Fruit fly (Drosophila melanogaster) whole organism, wandering third instar larva: Measurements from ENCODE around the gene CG45413.

Experiments used
- Abd-B ChIP-seq: fragments of >200 bp; optimal IDR thresholded peaks from 2 replicates; lab custom pipeline; 2017; ENCODE audit warnings: missing biosample characterization, missing genetic modification characterization
- CrebA ChIP-seq: fragments of 200-800 bp; sonication (Bioruptor generic); optimal IDR thresholded peaks from 2 replicates; lab custom pipeline; 2016; ENCODE audit warnings: missing biosample characterization, mild to moderate bottlenecking, missing genetic modification characterization, borderline replicate concordance
- Dif ChIP-seq: fragments of 200-275, 200-300 bp; sonication (Bioruptor generic); optimal IDR thresholded peaks from 2 replicates; lab custom pipeline; 2018; ENCODE audit warnings: missing biosample characterization, missing genetic modification characterization; ENCODE audit not compliant: partially characterized antibody
- GATAd ChIP-seq: sonication (Bioruptor generic); optimal IDR thresholded peaks from 2 replicates; lab custom pipeline; 2016; ENCODE audit warnings: missing biosample characterization, missing genetic modification characterization
- HLH106 ChIP-seq: fragments of 200-800 bp; optimal IDR thresholded peaks from 3 replicates; lab custom pipeline; 2019; ENCODE audit warnings: missing biosample characterization, mild to moderate bottlenecking, missing genetic modification characterization, moderate library complexity
- Hnf4 ChIP-seq: fragments of 200-800 bp; sonication (Bioruptor generic); optimal IDR thresholded peaks from 2 replicates; lab custom pipeline; 2016; ENCODE audit warnings: missing biosample characterization, mild to moderate bottlenecking, missing genetic modification characterization
- Hr78 ChIP-seq: fragments of >200 bp; optimal IDR thresholded peaks from 2 replicates; lab custom pipeline; 2017; ENCODE audit warnings: missing biosample characterization, missing genetic modification characterization
- Jra ChIP-seq: sonication (Bioruptor generic); optimal IDR thresholded peaks from 2 replicates; lab custom pipeline; 2016; ENCODE audit warnings: missing biosample characterization, missing genetic modification characterization
- Mio ChIP-seq: sonication (Bioruptor generic); optimal IDR thresholded peaks from 2 replicates; lab custom pipeline; 2016; ENCODE audit warnings: missing biosample characterization, missing genetic modification characterization
- Myc ChIP-seq: fragments of >200 bp; optimal IDR thresholded peaks from 2 replicates; lab custom pipeline; 2017
- N ChIP-seq: fragments of >200 bp; optimal IDR thresholded peaks from 2 replicates; lab custom pipeline; 2018; ENCODE audit warnings: missing biosample characterization, missing external identifiers, missing genetic modification characterization
- OdsH ChIP-seq: fragments of 200-800 bp; sonication (Bioruptor generic); optimal IDR thresholded peaks from 2 replicates; lab custom pipeline; 2016; ENCODE audit warnings: missing biosample characterization, mild to moderate bottlenecking, missing genetic modification characterization
- Rel ChIP-seq, 2 experiments: fragments of 200-800 bp; sonication (Bioruptor generic) in 1 of 2; optimal IDR thresholded peaks; 2 replicates in 1 of 2; 3 replicates in 1 of 2; lab custom pipeline; 2016 to 2019; ENCODE audit warnings: mild to moderate bottlenecking in 2 of 2, missing biosample characterization in 2 of 2, missing genetic modification characterization in 2 of 2, moderate library complexity in 1 of 2
- Sp1 ChIP-seq: fragments of 200-800 bp; sonication (Bioruptor generic); optimal IDR thresholded peaks from 3 replicates; lab custom pipeline; 2019; ENCODE audit warnings: missing biosample characterization, mild to moderate bottlenecking, missing genetic modification characterization, moderate library complexity
- Vsx2 ChIP-seq: fragments of 200-300, 225-300 bp; sonication (Bioruptor generic); optimal IDR thresholded peaks from 2 replicates; lab custom pipeline; 2018; ENCODE audit warnings: missing biosample characterization, missing genetic modification characterization; ENCODE audit not compliant: partially characterized antibody
- br ChIP-seq: fragments of 200-800 bp; sonication (Bioruptor generic); optimal IDR thresholded peaks from 2 replicates; lab custom pipeline; 2016; ENCODE audit warnings: missing biosample characterization, missing genetic modification characterization
- brk ChIP-seq: fragments of 200-800 bp; sonication (Bioruptor generic); optimal IDR thresholded peaks from 2 replicates; lab custom pipeline; 2016; ENCODE audit warnings: missing biosample characterization, mild to moderate bottlenecking, missing genetic modification characterization
- dl ChIP-seq, 2 experiments: fragments of 175-275, 200-275 bp in 1 of 2; fragments of 200-275 bp in 1 of 2; sonication (Bioruptor generic); optimal IDR thresholded peaks; lab custom pipeline; 2018; ENCODE audit warnings: mild to moderate bottlenecking in 2 of 2, missing biosample characterization in 2 of 2, missing genetic modification characterization in 2 of 2, moderate library complexity in 2 of 2; ENCODE audit not compliant: partially characterized antibody in 2 of 2, insufficient read depth in 1 of 2
- dmrt93B ChIP-seq: fragments of 200-800 bp; sonication (Bioruptor generic); optimal IDR thresholded peaks from 2 replicates; lab custom pipeline; 2018; ENCODE audit warnings: missing biosample characterization, mild to moderate bottlenecking, missing genetic modification characterization
- dsf ChIP-seq: sonication (Bioruptor generic); optimal IDR thresholded peaks from 2 replicates; lab custom pipeline; 2016; ENCODE audit warnings: missing biosample characterization, missing genetic modification characterization, borderline replicate concordance
- ey ChIP-seq: fragments of 200-800 bp; sonication (Bioruptor generic); optimal IDR thresholded peaks from 2 replicates; lab custom pipeline; 2016; ENCODE audit warnings: missing biosample characterization, missing genetic modification characterization
- foxo ChIP-seq, 2 experiments: fragments of 200-800 bp; sonication (Bioruptor generic); optimal IDR thresholded peaks; 2 replicates in 1 of 2; 3 replicates in 1 of 2; lab custom pipeline; 2016 to 2017; ENCODE audit warnings: missing biosample characterization in 2 of 2, missing genetic modification characterization in 2 of 2
- fru ChIP-seq: fragments of 200-800 bp; sonication (Bioruptor generic); optimal IDR thresholded peaks from 3 replicates; lab custom pipeline; 2016; ENCODE audit warnings: missing biosample characterization, mild to moderate bottlenecking, missing genetic modification characterization
- h ChIP-seq: fragments of 200-800 bp; sonication (Bioruptor generic); optimal IDR thresholded peaks from 3 replicates; lab custom pipeline; 2016; ENCODE audit warnings: missing biosample characterization, mild to moderate bottlenecking, missing genetic modification characterization
- jim ChIP-seq: fragments of 175-275, 200-325 bp; sonication (Bioruptor generic); optimal IDR thresholded peaks from 2 replicates; lab custom pipeline; 2016; ENCODE audit warnings: missing biosample characterization, mild to moderate bottlenecking, missing genetic modification characterization
- lola ChIP-seq: fragments of >200 bp; optimal IDR thresholded peaks from 2 replicates; lab custom pipeline; 2017; ENCODE audit warnings: missing biosample characterization, missing genetic modification characterization
- psq ChIP-seq: fragments of 200-800 bp; sonication (Bioruptor generic); optimal IDR thresholded peaks from 3 replicates; lab custom pipeline; 2017; ENCODE audit warnings: missing biosample characterization, mild to moderate bottlenecking, missing genetic modification characterization, moderate library complexity
- rgr ChIP-seq: fragments of 200-800 bp; sonication (Bioruptor generic); optimal IDR thresholded peaks from 3 replicates; lab custom pipeline; 2016; ENCODE audit warnings: missing biosample characterization, mild to moderate bottlenecking, missing genetic modification characterization
- sage ChIP-seq: fragments of 200-800 bp; sonication (Bioruptor generic); optimal IDR thresholded peaks from 2 replicates; lab custom pipeline; 2016; ENCODE audit warnings: missing biosample characterization, mild to moderate bottlenecking, missing genetic modification characterization
- sv ChIP-seq: fragments of 200-800 bp; sonication (Bioruptor generic); optimal IDR thresholded peaks from 3 replicates; lab custom pipeline; 2016; ENCODE audit warnings: missing biosample characterization, missing genetic modification characterization
- tai ChIP-seq: sonication (Bioruptor generic); optimal IDR thresholded peaks from 2 replicates; lab custom pipeline; 2016; ENCODE audit warnings: missing biosample characterization, missing genetic modification characterization
- usp ChIP-seq: fragments of >200 bp; optimal IDR thresholded peaks from 2 replicates; lab custom pipeline; 2017; ENCODE audit warnings: missing biosample characterization, missing genetic modification characterization
- woc ChIP-seq: sonication (Bioruptor generic); optimal IDR thresholded peaks from 2 replicates; lab custom pipeline; 2016; ENCODE audit warnings: missing biosample characterization, mild to moderate bottlenecking, missing genetic modification characterization

CG45413 gene

dm6 chr3L:6931850-6932249 lies at the start of gene CG45413:
TSS of gene CG45413 (minus strand) at chr3L:6931950.
- TF ChIP-seq psq (GFP tag; lab: Kevin White, UChicago) (no peak), GATAd (GFP tag; lab: Kevin White, UChicago) (no peak), rgr (GFP tag; lab: Kevin White, UChicago) (no peak), Jra (no peak), Myc (lab: Kevin White, UChicago) (no peak), woc (GFP tag; lab: Kevin White, UChicago) (no peak), h (GFP tag; lab: Kevin White, UChicago) (no peak), lola (no peak), sage (GFP tag; lab: Kevin White, UChicago) (no peak), foxo (GFP tag; optimal IDR thresholded peaks at IDR 0.05; lab: Kevin White, UChicago) (no peak), dsf (no peak), Rel (GFP tag; optimal IDR thresholded peaks at IDR 0.05; lab: Kevin White, UChicago) (no peak), Rel (tag; optimal IDR thresholded peaks at IDR 0.05; lab: Kevin White, UChicago) (no peak), Vsx2 (no peak), Mio (GFP tag; lab: Kevin White, UChicago) (no peak), HLH106 (tag; lab: Kevin White, UChicago) (no peak), brk (GFP tag; lab: Kevin White, UChicago) (no peak), N (no peak), CrebA (GFP tag; lab: Kevin White, UChicago) (no peak), tai (GFP tag; lab: Kevin White, UChicago) (no peak), fru (no peak)

- TF ChIP-seq Myc (lab: Kevin White, UChicago) (no peak), Hnf4 (no peak), tai (GFP tag; lab: Kevin White, UChicago) (no peak), Mio (GFP tag; lab: Kevin White, UChicago) (no peak), OdsH (GFP tag; lab: Kevin White, UChicago) (no peak), N (no peak), rgr (GFP tag; lab: Kevin White, UChicago) (no peak), Jra (no peak), Vsx2 (no peak), Hr78 (GFP tag; lab: Kevin White, UChicago) (no peak), Sp1 (no peak), h (GFP tag; lab: Kevin White, UChicago) (no peak), dsf (no peak), foxo (GFP tag; optimal IDR thresholded peaks at IDR 0.05; lab: Kevin White, UChicago) (no peak), dl (GFP tag; optimal IDR thresholded peaks at IDR 0.05; lab: Kevin White, UChicago; ENCODE audit: insufficient read depth in 1 of 2, partially characterized antibody in 2 of 2) (no peak), woc (GFP tag; lab: Kevin White, UChicago) (no peak), CrebA (GFP tag; lab: Kevin White, UChicago) (no peak), Rel (GFP tag; optimal IDR thresholded peaks at IDR 0.05; lab: Kevin White, UChicago) (no peak), Rel (tag; optimal IDR thresholded peaks at IDR 0.05; lab: Kevin White, UChicago) (no peak), Dif (GFP tag; lab: Kevin White, UChicago) (no peak), dmrt93B (no peak)
These were observed 49.5 kb upstream of the CG45413 start for dm6 chr3L:6981109-6981741.

dm6 chr3L:6980553-6980952 lies 48.8 kb upstream of the CG45413 start:
- no peak for TF ChIP-seq ey (GFP tag; lab: Kevin White, UChicago)
- no peak for TF ChIP-seq dmrt93B
- no peak for TF ChIP-seq rgr (GFP tag; lab: Kevin White, UChicago)
- TF ChIP-seq sv (GFP tag; lab: Kevin White, UChicago) = no peak
- no peak for TF ChIP-seq dl (GFP tag; optimal IDR thresholded peaks at IDR 0.05; lab: Kevin White, UChicago; ENCODE audit: insufficient read depth in 1 of 2, partially characterized antibody in 2 of 2)
- TF ChIP-seq sage (GFP tag; lab: Kevin White, UChicago) = no peak
- TF ChIP-seq Hnf4 = no peak

- TF ChIP-seq dsf (no peak), h (GFP tag; lab: Kevin White, UChicago) (peak; percentile 11), Abd-B (GFP tag; lab: Kevin White, UChicago) (no peak), brk (GFP tag; lab: Kevin White, UChicago) (no peak), Mio (GFP tag; lab: Kevin White, UChicago) (no peak), usp (GFP tag; lab: Kevin White, UChicago) (no peak), ey (GFP tag; lab: Kevin White, UChicago) (no peak), sv (GFP tag; lab: Kevin White, UChicago) (no peak), jim (GFP tag; lab: Kevin White, UChicago) (peak; percentile 40), foxo (GFP tag; optimal IDR thresholded peaks at IDR 0.05; lab: Kevin White, UChicago) (peak in 1 of 2 experiments; percentile 16), Rel (GFP tag; optimal IDR thresholded peaks at IDR 0.05; lab: Kevin White, UChicago) (no peak), Rel (tag; optimal IDR thresholded peaks at IDR 0.05; lab: Kevin White, UChicago) (peak; percentile 95), Dif (GFP tag; lab: Kevin White, UChicago) (no peak), HLH106 (tag; lab: Kevin White, UChicago) (peak; percentile 21), OdsH (GFP tag; lab: Kevin White, UChicago) (no peak), tai (GFP tag; lab: Kevin White, UChicago) (no peak), dl (GFP tag; optimal IDR thresholded peaks at IDR 0.05; lab: Kevin White, UChicago; ENCODE audit: insufficient read depth in 1 of 2, partially characterized antibody in 2 of 2) (peak in 1 of 2 experiments; percentile 17), rgr (GFP tag; lab: Kevin White, UChicago) (peak; percentile 19), fru (peak; percentile 18), lola (no peak), Hnf4 (peak; percentile 22), Sp1 (peak; percentile 44), woc (GFP tag; lab: Kevin White, UChicago) (no peak), dmrt93B (no peak), Myc (lab: Kevin White, UChicago) (peak; percentile 6), br (GFP tag; lab: Kevin White, UChicago) (no peak), Jra (peak; percentile 26)
These were observed 47.9 kb upstream of the CG45413 start, which contains the start of gene Galphai for dm6 chr3L:6979387-6980249. TSS of gene Galphai (minus strand) at chr3L:6980044.
